Fruit fly (Drosophila melanogaster) whole organism, embryonic: ENCODE data around the gene CG31038.

Source experiments
- CG14050 ChIP-seq: fragments of 200-800 bp; sonication (Bioruptor generic); IDR thresholded peaks from 3 replicates; pipeline ENCODE4 v1.3.6; 2022; ENCODE audit warnings: missing biosample characterization, missing genetic modification characterization
- CG14710 ChIP-seq: fragments of 200-800 bp; sonication (Bioruptor generic); optimal IDR thresholded peaks from 3 replicates; lab custom pipeline; 2019; ENCODE audit warnings: missing biosample characterization, mild to moderate bottlenecking, missing genetic modification characterization, moderate library complexity
- CG14965 ChIP-seq: fragments of 200-800 bp; sonication (Bioruptor generic); optimal IDR thresholded peaks from 2 replicates; lab custom pipeline; 2016; ENCODE audit warnings: missing biosample characterization, missing genetic modification characterization, borderline replicate concordance
- CG15011 ChIP-seq: fragments of 200-800 bp; sonication (Bioruptor generic); optimal IDR thresholded peaks from 3 replicates; lab custom pipeline; 2018; ENCODE audit warnings: missing biosample characterization, mild to moderate bottlenecking, missing genetic modification characterization
- CG15514 ChIP-seq: fragments of 200-800 bp; sonication (Bioruptor generic); optimal IDR thresholded peaks from 3 replicates; lab custom pipeline; 2017; ENCODE audit warnings: missing biosample characterization, missing genetic modification characterization, mild to moderate bottlenecking, moderate library complexity, missing genetic modification reagents
- CG1602 ChIP-seq: fragments of 200-800 bp; sonication (Bioruptor generic); optimal IDR thresholded peaks from 3 replicates; lab custom pipeline; 2016; ENCODE audit warnings: missing biosample characterization, missing genetic modification characterization
- CG17568 ChIP-seq: fragments of 200-800 bp; sonication (Bioruptor generic); optimal IDR thresholded peaks from 2 replicates; lab custom pipeline; 2018; ENCODE audit warnings: missing biosample characterization, mild to moderate bottlenecking, missing genetic modification characterization, moderate library complexity
- CG2678 ChIP-seq: fragments of 200-800 bp; sonication (Bioruptor generic); optimal IDR thresholded peaks from 3 replicates; lab custom pipeline; 2019; ENCODE audit warnings: missing biosample characterization, mild to moderate bottlenecking, missing genetic modification characterization, moderate library complexity
- CG30020 ChIP-seq: fragments of 200-800 bp; optimal IDR thresholded peaks from 2 replicates; lab custom pipeline; 2019; ENCODE audit warnings: missing biosample characterization, mild to moderate bottlenecking, missing genetic modification characterization, moderate library complexity
- CG32772 ChIP-seq: fragments of 200-800 bp; sonication (Bioruptor generic); IDR thresholded peaks from 2 replicates; pipeline ENCODE4 v1.3.6; 2022; ENCODE audit warnings: missing biosample characterization, missing genetic modification characterization
- CG34376 ChIP-seq: fragments of 200-800 bp; sonication (Bioruptor generic); optimal IDR thresholded peaks from 2 replicates; lab custom pipeline; 2018; ENCODE audit warnings: missing biosample characterization, mild to moderate bottlenecking, missing genetic modification characterization
- CG4404 ChIP-seq: fragments of 200-800 bp; sonication (Bioruptor generic); IDR thresholded peaks from 2 replicates; pipeline ENCODE4 v1.3.6; 2022; ENCODE audit warnings: missing biosample characterization, missing genetic modification characterization
- CG4707 ChIP-seq: fragments of 200-800 bp; sonication (Bioruptor generic); optimal IDR thresholded peaks from 2 replicates; lab custom pipeline; 2018; ENCODE audit warnings: missing biosample characterization, mild to moderate bottlenecking, missing genetic modification characterization, moderate library complexity
- CG6791 ChIP-seq: fragments of 200-800 bp; sonication (Bioruptor generic); IDR thresholded peaks from 3 replicates; pipeline ENCODE4 v1.3.6; 2022; ENCODE audit warnings: missing biosample characterization, missing genetic modification characterization; ENCODE audit not compliant: partially characterized antibody
- CG7556 ChIP-seq: fragments of 200-800 bp; sonication (Bioruptor generic); optimal IDR thresholded peaks from 2 replicates; lab custom pipeline; 2017; ENCODE audit warnings: missing biosample characterization, mild to moderate bottlenecking, missing genetic modification characterization
- CG8765 ChIP-seq: fragments of 200-800 bp; sonication (Bioruptor generic); IDR thresholded peaks from 2 replicates; pipeline ENCODE4 v1.3.6; 2022; ENCODE audit warnings: missing biosample characterization, missing genetic modification characterization
- CG9609 ChIP-seq: fragments of 200-800 bp; sonication (Bioruptor generic); optimal IDR thresholded peaks from 3 replicates; lab custom pipeline; 2016; ENCODE audit warnings: missing biosample characterization, missing genetic modification characterization
- CG9797 ChIP-seq: fragments of 200-800 bp; sonication (Bioruptor generic); optimal IDR thresholded peaks from 3 replicates; lab custom pipeline; 2018; ENCODE audit warnings: missing biosample characterization, mild to moderate bottlenecking, missing genetic modification characterization
- Chrac-16 ChIP-seq: fragments of 200-800 bp; sonication (Bioruptor generic); optimal IDR thresholded peaks from 3 replicates; lab custom pipeline; 2016; ENCODE audit warnings: missing biosample characterization, missing genetic modification characterization
- CrebB ChIP-seq: fragments of 200-800 bp; sonication (Bioruptor generic); optimal IDR thresholded peaks from 3 replicates; lab custom pipeline; 2018; ENCODE audit warnings: missing biosample characterization, mild to moderate bottlenecking, missing genetic modification characterization
- Doc2 ChIP-seq: fragments of 200-800 bp; sonication (Bioruptor generic); IDR thresholded peaks from 2 replicates; pipeline ENCODE4 v1.3.6; 2022; ENCODE audit warnings: missing biosample characterization, missing genetic modification characterization
- Elba2 ChIP-seq: fragments of 200-800 bp; sonication (Bioruptor generic); optimal IDR thresholded peaks from 3 replicates; lab custom pipeline; 2016; ENCODE audit warnings: missing biosample characterization, missing genetic modification characterization
- Ets65A ChIP-seq: fragments of 200-800 bp; sonication (Bioruptor generic); peaks from one replicate; lab custom pipeline; 2016; ENCODE audit warnings: missing biosample characterization, missing genetic modification characterization
- Hand ChIP-seq: fragments of 200-800 bp; sonication (Bioruptor generic); optimal IDR thresholded peaks from 2 replicates; lab custom pipeline; 2017; ENCODE audit warnings: mild to moderate bottlenecking, missing biosample characterization, missing genetic modification reagents, missing genetic modification characterization
- Hr3 ChIP-seq: fragments of 200-800 bp; sonication (Bioruptor generic); optimal IDR thresholded peaks from 3 replicates; lab custom pipeline; 2016; ENCODE audit warnings: missing biosample characterization, missing genetic modification characterization
- Jarid2 ChIP-seq: fragments of 200-800 bp; sonication (Bioruptor generic); optimal IDR thresholded peaks from 3 replicates; lab custom pipeline; 2017; ENCODE audit warnings: mild to moderate bottlenecking, missing biosample characterization, missing genetic modification reagents, missing genetic modification characterization
- MBD-R2 ChIP-seq: fragments of 200-800 bp; sonication (Bioruptor generic); IDR thresholded peaks from 2 replicates; pipeline ENCODE4 v1.3.6; 2022; ENCODE audit warnings: missing biosample characterization, missing genetic modification characterization
- MESR4 ChIP-seq: fragments of 200-800 bp; sonication (Bioruptor generic); optimal IDR thresholded peaks from 2 replicates; lab custom pipeline; 2018; ENCODE audit warnings: missing biosample characterization, mild to moderate bottlenecking, missing genetic modification characterization, moderate library complexity
- Pdp1 ChIP-seq, 2 experiments: fragments of 200-800 bp; sonication (Bioruptor generic); optimal IDR thresholded peaks; 3 replicates each; lab custom pipeline; 2016; ENCODE audit warnings: missing biosample characterization in 2 of 2, missing genetic modification characterization in 2 of 2, mild to moderate bottlenecking in 1 of 2, moderate library complexity in 1 of 2
- ab ChIP-seq: fragments of 200-800 bp; sonication (Bioruptor generic); optimal IDR thresholded peaks from 2 replicates; lab custom pipeline; 2016; ENCODE audit warnings: missing biosample characterization, missing genetic modification characterization
- aop ChIP-seq: fragments of 200-800 bp; sonication (Bioruptor generic); IDR thresholded peaks from 2 replicates; pipeline ENCODE4 v1.3.6; 2022; ENCODE audit warnings: missing biosample characterization, missing genetic modification characterization
- bigmax ChIP-seq: fragments of 200-800 bp; sonication (Bioruptor generic); optimal IDR thresholded peaks from 2 replicates; lab custom pipeline; 2018; ENCODE audit warnings: missing biosample characterization, mild to moderate bottlenecking, missing genetic modification characterization
- br ChIP-seq: fragments of >200 bp; optimal IDR thresholded peaks from 2 replicates; lab custom pipeline; 2017
- cad ChIP-seq: fragments of >200 bp; optimal IDR thresholded peaks from 2 replicates; lab custom pipeline; 2017; ENCODE audit warnings: missing biosample characterization, missing genetic modification characterization
- cato ChIP-seq: fragments of 200-800 bp; sonication (Bioruptor generic); optimal IDR thresholded peaks from 2 replicates; lab custom pipeline; 2016; ENCODE audit warnings: missing biosample characterization, missing genetic modification characterization, borderline replicate concordance
- dpn ChIP-seq, 2 experiments: fragments of 200-800 bp; sonication (Bioruptor generic); optimal IDR thresholded peaks; 3 replicates each; lab custom pipeline; 2016; ENCODE audit warnings: missing biosample characterization in 2 of 2, missing genetic modification characterization in 2 of 2
- en ChIP-seq: fragments of 200-800 bp; sonication (Bioruptor generic); optimal IDR thresholded peaks from 2 replicates; lab custom pipeline; 2016; ENCODE audit warnings: missing biosample characterization, missing genetic modification characterization
- fd96Cb ChIP-seq: fragments of 200-800 bp; sonication (Bioruptor generic); optimal IDR thresholded peaks from 2 replicates; lab custom pipeline; 2018; ENCODE audit warnings: missing biosample characterization, mild to moderate bottlenecking, missing genetic modification characterization, moderate library complexity
- fru ChIP-seq: fragments of >200 bp; optimal IDR thresholded peaks from 2 replicates; lab custom pipeline; 2017
- hth ChIP-seq: fragments of >200 bp; optimal IDR thresholded peaks from 2 replicates; lab custom pipeline; 2017; ENCODE audit warnings: inconsistent platforms
- insv ChIP-seq, 2 experiments: fragments of 200-800 bp; sonication (Bioruptor generic); optimal IDR thresholded peaks; 3 replicates each; lab custom pipeline; 2016 to 2018; ENCODE audit warnings: missing biosample characterization in 2 of 2, missing genetic modification characterization in 2 of 2
- knrl ChIP-seq: fragments of 200-800 bp; sonication (Bioruptor generic); IDR thresholded peaks from 3 replicates; pipeline ENCODE4 v1.3.6; 2022; ENCODE audit warnings: missing biosample characterization, missing genetic modification characterization; ENCODE audit not compliant: partially characterized antibody
- maf-S ChIP-seq: fragments of 200-800 bp; sonication (Bioruptor generic); optimal IDR thresholded peaks from 2 replicates; lab custom pipeline; 2016; ENCODE audit warnings: missing biosample characterization, missing genetic modification characterization
- oc ChIP-seq: fragments of 200-800 bp; sonication (Bioruptor generic); optimal IDR thresholded peaks from 2 replicates; lab custom pipeline; 2018; ENCODE audit warnings: missing biosample characterization, mild to moderate bottlenecking, missing genetic modification characterization, moderate library complexity
- org-1 ChIP-seq: fragments of 200-800 bp; sonication (Bioruptor generic); optimal IDR thresholded peaks from 2 replicates; lab custom pipeline; 2017; ENCODE audit warnings: missing biosample characterization, missing genetic modification characterization
- sens ChIP-seq: fragments of 200-800 bp; sonication (Bioruptor generic); peaks from one replicate; lab custom pipeline; 2016; ENCODE audit warnings: missing biosample characterization, missing genetic modification characterization
- sens-2 ChIP-seq: fragments of 200-800 bp; sonication (Bioruptor generic); IDR thresholded peaks from 2 replicates; pipeline ENCODE4 v1.3.6; 2022; ENCODE audit warnings: missing biosample characterization, missing genetic modification characterization
- sisA ChIP-seq: fragments of 200-800 bp; sonication (Bioruptor generic); IDR thresholded peaks from 2 replicates; pipeline ENCODE4 v1.3.6; 2022; ENCODE audit warnings: missing biosample characterization, missing genetic modification characterization
- stc ChIP-seq: fragments of 200-800 bp; sonication (Bioruptor generic); IDR thresholded peaks from 2 replicates; pipeline ENCODE4 v1.3.6; 2022; ENCODE audit warnings: missing biosample characterization, missing genetic modification characterization
- tll ChIP-seq, 2 experiments: fragments of 200-800 bp in 1 of 2; fragments of >200 bp in 1 of 2; sonication (Bioruptor generic) in 1 of 2; optimal IDR thresholded peaks; 2 replicates each; lab custom pipeline; 2017 to 2019; ENCODE audit warnings: missing biosample characterization in 2 of 2, missing genetic modification characterization in 2 of 2, mild to moderate bottlenecking in 1 of 2, moderate library complexity in 1 of 2
- tup ChIP-seq: fragments of 200-800 bp; sonication (Bioruptor generic); optimal IDR thresholded peaks from 2 replicates; lab custom pipeline; 2016; ENCODE audit warnings: missing biosample characterization, mild to moderate bottlenecking, missing genetic modification characterization, moderate library complexity
- zfh1 ChIP-seq: fragments of 200-800 bp; sonication (Bioruptor generic); IDR thresholded peaks from 3 replicates; pipeline ENCODE4 v1.3.6; 2022; ENCODE audit warnings: missing biosample characterization, missing genetic modification characterization

The CG31038 gene

dm6 chr3R:29841293-29841791 lies 35.5 kb upstream of the CG31038 start, which contains the start of gene Cad99C (continued):
- TF ChIP-seq CG4404 (GFP tag; lab: Robert Waterston, UW) (no peak), CG32772 (GFP tag; lab: Robert Waterston, UW) (no peak), stc (no peak), fd96Cb (tag; lab: Kevin White, UChicago) (no peak), MESR4 (GFP tag; lab: Kevin White, UChicago) (no peak), tup (GFP tag; lab: Kevin White, UChicago) (no peak), CG14710 (tag; lab: Kevin White, UChicago) (no peak), zfh1 (GFP tag; lab: Robert Waterston, UW) (0 out of 3 replicates have a peak, but pooled peaks have one; percentile 16), CG34376 (GFP tag; lab: Kevin White, UChicago) (no peak), org-1 (GFP tag; lab: Kevin White, UChicago) (no peak), Hr3 (GFP tag; lab: Kevin White, UChicago) (no peak), ab (GFP tag; lab: Kevin White, UChicago) (no peak), cad (GFP tag; lab: Kevin White, UChicago) (no peak), CG1602 (no peak), en (GFP tag; lab: Kevin White, UChicago) (no peak), Ets65A (no peak), maf-S (GFP tag; lab: Kevin White, UChicago) (no peak), knrl (GFP tag; lab: Robert Waterston, UW) (no peak), Doc2 (GFP tag; lab: Robert Waterston, UW) (no peak), aop (GFP tag; lab: Robert Waterston, UW) (no peak), insv (GFP tag; optimal IDR thresholded peaks at IDR 0.05; lab: Kevin White, UChicago) (no peak), tll (GFP tag; optimal IDR thresholded peaks at IDR 0.05; lab: Kevin White, UChicago) (no peak), cato (GFP tag; lab: Kevin White, UChicago) (no peak), CG15514 (no peak), CG7556 (GFP tag; lab: Kevin White, UChicago) (no peak), br (lab: Kevin White, UChicago) (no peak), sens-2 (GFP tag; lab: Robert Waterston, UW) (no peak), fru (no peak), Jarid2 (GFP tag; lab: Kevin White, UChicago) (peak; percentile 90), Chrac-16 (GFP tag; lab: Kevin White, UChicago) (no peak), CG6791 (GFP tag; lab: Robert Waterston, UW) (peak; percentile 22; the same call in 1 of the 3 replicates), sens (GFP tag; lab: Kevin White, UChicago) (peak; percentile 72), Pdp1 (GFP tag; optimal IDR thresholded peaks at IDR 0.05; lab: Kevin White, UChicago) (no peak), oc (tag; lab: Kevin White, UChicago) (peak; percentile 14), Hand (GFP tag; lab: Kevin White, UChicago) (no peak), MBD-R2 (peak; percentile 22; the same call in 1 of the 2 replicates), CG9609 (no peak), CG30020 (no peak), sisA (GFP tag; lab: Robert Waterston, UW) (no peak), CG15011 (GFP tag; lab: Kevin White, UChicago) (no peak), CG4707 (no peak), Elba2 (GFP tag; lab: Kevin White, UChicago) (no peak), CG8765 (GFP tag; lab: Robert Waterston, UW) (no peak), CG17568 (GFP tag; lab: Kevin White, UChicago) (no peak), CG14050 (GFP tag; lab: Robert Waterston, UW) (no peak), hth (lab: Kevin White, UChicago) (no peak), bigmax (GFP tag; lab: Kevin White, UChicago) (no peak), CG14965 (no peak), CrebB (no peak), CG9797 (GFP tag; lab: Kevin White, UChicago) (no peak), dpn (GFP tag; optimal IDR thresholded peaks at IDR 0.05; lab: Kevin White, UChicago) (no peak), CG2678 (tag; lab: Kevin White, UChicago) (no peak)
